Worm (Caenorhabditis elegans) whole organism, L3 larva: Measurements from ENCODE around the gene set-23.

ENCODE experiments used
- R02D3.7 ChIP-seq: fragments of 150-350 bp; optimal IDR thresholded peaks from 2 replicates; lab custom pipeline; 2014; ENCODE audit warnings: missing biosample characterization, missing genetic modification characterization
- aly-2 ChIP-seq: fragments of 150-350 bp; optimal IDR thresholded peaks from 2 replicates; lab custom pipeline; 2014; ENCODE audit warnings: missing biosample characterization, missing genetic modification characterization
- ceh-16 ChIP-seq: sonication (generic microtip); optimal IDR thresholded peaks from 2 replicates; lab custom pipeline; 2017; ENCODE audit warnings: missing biosample characterization, missing genetic modification characterization
- ceh-28 ChIP-seq: fragments of 150-350 bp; optimal IDR thresholded peaks from 2 replicates; lab custom pipeline; 2014; ENCODE audit warnings: missing biosample characterization, missing genetic modification reagents, missing genetic modification characterization
- ceh-82 ChIP-seq: fragments of 150-350 bp; optimal IDR thresholded peaks from 2 replicates; lab custom pipeline; 2014; ENCODE audit warnings: missing biosample characterization, missing genetic modification characterization
- ceh-9 ChIP-seq: sonication (generic microtip); optimal IDR thresholded peaks from 2 replicates; lab custom pipeline; 2018; ENCODE audit warnings: missing biosample characterization, missing genetic modification characterization
- egl-27 ChIP-seq: sonication (generic microtip); optimal IDR thresholded peaks from 4 replicates; lab custom pipeline; 2017; ENCODE audit warnings: missing biosample characterization, missing genetic modification reagents, missing genetic modification characterization
- elt-1 ChIP-seq: fragments of 150-350 bp; optimal IDR thresholded peaks from 2 replicates; lab custom pipeline; 2014; ENCODE audit warnings: missing biosample characterization, missing genetic modification characterization
- elt-2 ChIP-seq: sonication (generic microtip); optimal IDR thresholded peaks from 2 replicates; lab custom pipeline; 2016; ENCODE audit warnings: missing genetic modification reagents, mild to moderate bottlenecking, missing genetic modification characterization, missing compliant biosample characterization
- fos-1 ChIP-seq: fragments of 150-350 bp; optimal IDR thresholded peaks from 2 replicates; lab custom pipeline; 2014; ENCODE audit warnings: missing biosample characterization, missing genetic modification characterization
- hmg-11 ChIP-seq: sonication (generic microtip); optimal IDR thresholded peaks from 2 replicates; lab custom pipeline; 2016; ENCODE audit warnings: missing genetic modification characterization, missing compliant biosample characterization
- jun-1 ChIP-seq: fragments of 150-350 bp; optimal IDR thresholded peaks from 2 replicates; lab custom pipeline; 2014; ENCODE audit warnings: missing biosample characterization, missing genetic modification reagents, missing genetic modification characterization
- lin-15B ChIP-seq: fragments of 150-350 bp; optimal IDR thresholded peaks from 2 replicates; lab custom pipeline; 2014; ENCODE audit warnings: missing biosample characterization, missing genetic modification characterization
- lin-39 ChIP-seq: fragments of 150-350 bp; optimal IDR thresholded peaks from 2 replicates; lab custom pipeline; 2018; ENCODE audit warnings: missing biosample characterization, missing genetic modification reagents, missing genetic modification characterization
- lsy-12 ChIP-seq: sonication (generic microtip); optimal IDR thresholded peaks from 2 replicates; lab custom pipeline; 2016; ENCODE audit warnings: mild to moderate bottlenecking, missing genetic modification characterization, missing compliant biosample characterization
- mdl-1 ChIP-seq: fragments of 150-350 bp; optimal IDR thresholded peaks from 2 replicates; lab custom pipeline; 2014; ENCODE audit warnings: missing biosample characterization, missing genetic modification characterization
- nfya-1 ChIP-seq: sonication (generic microtip); optimal IDR thresholded peaks from 2 replicates; lab custom pipeline; 2017; ENCODE audit warnings: missing genetic modification characterization, mild to moderate bottlenecking, missing compliant biosample characterization, antibody characterized with exemption, moderate library complexity; ENCODE audit not compliant: insufficient read depth
- nhr-11 ChIP-seq: fragments of 150-350 bp; optimal IDR thresholded peaks from 2 replicates; lab custom pipeline; 2014; ENCODE audit warnings: missing biosample characterization, missing genetic modification characterization
- nhr-12 ChIP-seq: fragments of 150-350 bp; optimal IDR thresholded peaks from 2 replicates; lab custom pipeline; 2014; ENCODE audit warnings: missing biosample characterization, missing genetic modification characterization
- nhr-23 ChIP-seq: fragments of 150-350 bp; optimal IDR thresholded peaks from 2 replicates; lab custom pipeline; 2014; ENCODE audit warnings: missing biosample characterization, missing genetic modification reagents, missing genetic modification characterization
- nhr-237 ChIP-seq: fragments of 150-350 bp; optimal IDR thresholded peaks from 2 replicates; lab custom pipeline; 2014; ENCODE audit warnings: missing biosample characterization, missing genetic modification characterization
- nhr-25 ChIP-seq: sonication (generic microtip); optimal IDR thresholded peaks from 2 replicates; lab custom pipeline; 2017; ENCODE audit warnings: missing biosample characterization, missing genetic modification characterization
- nhr-28 ChIP-seq: fragments of 150-350 bp; optimal IDR thresholded peaks from 2 replicates; lab custom pipeline; 2014; ENCODE audit warnings: missing biosample characterization, missing genetic modification characterization
- nhr-43 ChIP-seq: sonication (generic microtip); optimal IDR thresholded peaks from 2 replicates; lab custom pipeline; 2016; ENCODE audit warnings: mild to moderate bottlenecking, missing genetic modification characterization, missing compliant biosample characterization; ENCODE audit not compliant: poor library complexity, severe bottlenecking
- nhr-67 ChIP-seq: fragments of 150-350 bp; optimal IDR thresholded peaks from 2 replicates; lab custom pipeline; 2014; ENCODE audit warnings: missing biosample characterization, missing genetic modification characterization
- pha-4 ChIP-seq: fragments of 150-350 bp; optimal IDR thresholded peaks from 2 replicates; lab custom pipeline; 2014; ENCODE audit warnings: missing biosample characterization, missing genetic modification reagents, missing genetic modification characterization
- pqm-1 ChIP-seq: fragments of 150-350 bp; optimal IDR thresholded peaks from 2 replicates; lab custom pipeline; 2017; ENCODE audit warnings: missing biosample characterization, missing genetic modification characterization, inconsistent platforms
- sea-2 ChIP-seq: fragments of 150-350 bp; sonication (generic microtip); optimal IDR thresholded peaks from 4 replicates; lab custom pipeline; 2014; ENCODE audit warnings: missing biosample characterization, missing genetic modification reagents, missing genetic modification characterization
- skn-1 ChIP-seq: fragments of 150-350 bp; optimal IDR thresholded peaks from 2 replicates; lab custom pipeline; 2014; ENCODE audit warnings: missing biosample characterization, missing genetic modification characterization
- snpc-4 ChIP-seq: fragments of 150-350 bp; optimal IDR thresholded peaks from 2 replicates; lab custom pipeline; 2014; ENCODE audit warnings: missing biosample characterization, missing genetic modification characterization
- tbx-2 ChIP-seq: sonication (generic microtip); optimal IDR thresholded peaks from 2 replicates; lab custom pipeline; 2016; ENCODE audit warnings: mild to moderate bottlenecking, missing genetic modification characterization, missing compliant biosample characterization
- unc-39 ChIP-seq: sonication (generic microtip); optimal IDR thresholded peaks from 4 replicates; lab custom pipeline; 2017; ENCODE audit warnings: missing biosample characterization, missing genetic modification characterization
- zag-1 ChIP-seq: fragments of 150-350 bp; optimal IDR thresholded peaks from 2 replicates; lab custom pipeline; 2014; ENCODE audit warnings: missing biosample characterization, missing genetic modification characterization
- ztf-11 ChIP-seq: fragments of 150-350 bp; optimal IDR thresholded peaks from 2 replicates; lab custom pipeline; 2014; ENCODE audit warnings: missing biosample characterization, missing genetic modification characterization

Gene set-23

ce11 chrIV:1619519-1620311 lies 18.3 kb downstream of the set-23 start, which contains the start of gene nhr-92:
TSS of gene nhr-92 (plus strand) at chrIV:1620094.
- peak; percentile 38 for TF ChIP-seq elt-2 (tag; lab: Kevin White, UChicago)
- no peak for TF ChIP-seq ztf-11
- TF ChIP-seq aly-2 (tag; lab: Kevin White, UChicago) = no peak
- peak; percentile 95 for TF ChIP-seq ceh-28 (tag; lab: Kevin White, UChicago)
- peak; percentile 34 for TF ChIP-seq pha-4

DNA sequence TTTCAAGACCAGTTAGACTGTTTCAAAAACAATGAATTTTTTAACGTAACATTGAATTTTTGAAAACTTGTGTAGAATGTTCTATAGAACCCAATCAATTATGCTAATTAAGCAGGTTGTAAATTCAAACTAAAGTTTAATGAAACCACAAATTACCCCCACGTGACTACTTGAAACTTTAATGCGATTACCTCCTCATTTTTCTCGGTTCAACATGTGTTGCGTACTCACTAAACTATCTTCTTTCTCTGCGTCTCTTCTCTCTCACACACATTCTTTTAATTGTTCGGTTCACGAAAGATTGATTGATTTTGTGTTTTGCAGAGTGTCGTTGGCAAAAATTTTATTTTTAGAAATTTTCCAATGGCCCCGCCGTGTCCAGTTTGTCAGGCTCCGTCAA lies 22.3 kb downstream of the set-23 start, which contains the start of gene nhr-87:
Gene nhr-87 (plus strand): TSS at position 318 of the 400 bp plus-strand sequence.
- peak; percentile 1 for TF ChIP-seq elt-2 (tag; lab: Kevin White, UChicago)
- peak; percentile 48 for TF ChIP-seq nhr-25 (tag; lab: Kevin White, UChicago)
- TF ChIP-seq ceh-9 (tag; lab: Kevin White, UChicago) = no peak
- peak; percentile 14 for TF ChIP-seq nhr-23
- peak; percentile 16 for TF ChIP-seq nfya-1 (tag; lab: Kevin White, UChicago)
- TF ChIP-seq nhr-237 (tag; lab: Kevin White, UChicago) = no peak
- peak; percentile 9 for TF ChIP-seq lin-39 (tag; lab: Kevin White, UChicago)

DNA sequence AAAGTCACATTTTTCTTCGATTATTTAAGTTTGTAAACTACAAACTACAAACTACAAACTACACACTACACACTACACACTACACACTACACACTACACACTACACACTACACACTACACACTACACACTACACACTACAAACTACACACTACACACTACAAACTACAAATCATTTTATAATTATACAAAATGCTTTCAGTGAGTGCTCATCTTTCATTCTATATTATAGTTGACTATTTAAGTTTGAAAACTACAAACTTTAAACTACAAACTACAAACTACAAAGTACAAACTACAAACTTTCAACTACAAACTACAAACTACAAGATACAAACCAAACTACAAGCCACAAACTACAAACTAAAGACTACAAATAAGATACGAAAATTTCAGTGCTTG lies 23.0 kb downstream of the set-23 start:
- TF ChIP-seq skn-1 (tag; lab: Kevin White, UChicago) (no peak), zag-1 (tag; lab: Kevin White, UChicago) (no peak), nhr-237 (tag; lab: Kevin White, UChicago) (no peak), nhr-12 (tag; lab: Kevin White, UChicago) (no peak), hmg-11 (tag; lab: Kevin White, UChicago) (no peak), nhr-28 (tag; lab: Kevin White, UChicago) (no peak), nhr-11 (tag; lab: Kevin White, UChicago) (no peak), nhr-25 (tag; lab: Kevin White, UChicago) (no peak), jun-1 (tag; lab: Kevin White, UChicago) (no peak), pqm-1 (no peak), lsy-12 (tag; lab: Kevin White, UChicago) (no peak), nfya-1 (tag; lab: Kevin White, UChicago) (no peak), mdl-1 (tag; lab: Kevin White, UChicago) (no peak), elt-2 (tag; lab: Kevin White, UChicago) (no peak), nhr-67 (tag; lab: Kevin White, UChicago) (no peak), tbx-2 (tag; lab: Kevin White, UChicago) (no peak), sea-2 (no peak), aly-2 (tag; lab: Kevin White, UChicago) (no peak), lin-15B (no peak), elt-1 (tag; lab: Kevin White, UChicago) (no peak)

DNA sequence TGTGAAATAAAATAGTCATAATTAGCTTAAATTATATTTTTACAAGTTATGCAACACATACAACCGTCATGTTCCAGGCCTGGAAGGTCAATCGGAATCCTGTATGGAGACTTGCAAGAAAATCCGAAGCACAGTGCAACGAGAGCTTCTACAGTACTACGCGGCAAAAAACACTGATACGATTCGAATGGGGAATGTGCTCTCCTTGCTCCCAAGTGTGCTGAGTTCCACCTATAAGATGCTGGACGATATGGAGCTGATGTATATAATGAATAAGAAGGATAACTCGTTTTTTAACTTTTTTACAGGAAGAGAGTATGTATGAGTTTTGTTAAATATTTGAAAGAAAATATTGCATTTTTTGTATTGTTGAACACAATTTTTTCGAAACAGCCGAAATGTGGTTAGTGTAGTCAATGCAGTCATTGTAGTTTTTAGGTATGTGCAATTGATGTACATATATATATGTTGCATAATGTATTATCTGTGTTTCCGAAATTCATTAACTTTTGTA lies 24.9 kb downstream of the set-23 start, which contains the start of gene nhr-146:
Gene nhr-146 (plus strand): TSS at position 464 of the 514 bp plus-strand sequence.
- TF ChIP-seq ceh-82 (tag; lab: Kevin White, UChicago) (no peak), elt-1 (tag; lab: Kevin White, UChicago) (no peak), fos-1 (tag; lab: Kevin White, UChicago) (no peak), unc-39 (tag; lab: Kevin White, UChicago) (no peak), zag-1 (tag; lab: Kevin White, UChicago) (no peak), ceh-16 (tag; lab: Kevin White, UChicago) (no peak), nhr-23 (no peak)

- TF ChIP-seq sea-2 = no peak
- no peak for TF ChIP-seq ztf-11
- no peak for TF ChIP-seq elt-1 (tag; lab: Kevin White, UChicago)
- TF ChIP-seq nhr-43 (tag; lab: Kevin White, UChicago) = no peak
- no peak for TF ChIP-seq snpc-4 (tag; lab: Kevin White, UChicago)
- TF ChIP-seq nhr-25 (tag; lab: Kevin White, UChicago) = no peak
- no peak for TF ChIP-seq R02D3.7 (tag; lab: Kevin White, UChicago)
- TF ChIP-seq egl-27 = no peak
- TF ChIP-seq pqm-1 = no peak
Observed at ce11 chrIV:1628281-1628680, 26.8 kb downstream of the set-23 start.
